Worm (Caenorhabditis elegans) whole organism, L3 larva: ENCODE results near the gene C49F8.14.

Source experiments
- aly-2 ChIP-seq: fragments of 150-350 bp; optimal IDR thresholded peaks from 2 replicates; lab custom pipeline; 2014; ENCODE audit warnings: missing biosample characterization, missing genetic modification characterization
- ama-1 ChIP-seq: fragments of 150-350 bp; optimal IDR thresholded peaks from 2 replicates; lab custom pipeline; 2018
- elt-2 ChIP-seq: sonication (generic microtip); optimal IDR thresholded peaks from 2 replicates; lab custom pipeline; 2016; ENCODE audit warnings: missing genetic modification reagents, mild to moderate bottlenecking, missing genetic modification characterization, missing compliant biosample characterization
- fkh-10 ChIP-seq: sonication (generic microtip); optimal IDR thresholded peaks from 2 replicates; lab custom pipeline; 2017; ENCODE audit warnings: missing biosample characterization, missing genetic modification reagents, missing genetic modification characterization
- lin-15B ChIP-seq: fragments of 150-350 bp; optimal IDR thresholded peaks from 2 replicates; lab custom pipeline; 2014; ENCODE audit warnings: missing biosample characterization, missing genetic modification characterization
- nhr-237 ChIP-seq: fragments of 150-350 bp; optimal IDR thresholded peaks from 2 replicates; lab custom pipeline; 2014; ENCODE audit warnings: missing biosample characterization, missing genetic modification characterization
- nhr-43 ChIP-seq: sonication (generic microtip); optimal IDR thresholded peaks from 2 replicates; lab custom pipeline; 2016; ENCODE audit warnings: mild to moderate bottlenecking, missing genetic modification characterization, missing compliant biosample characterization; ENCODE audit not compliant: poor library complexity, severe bottlenecking

DNA sequence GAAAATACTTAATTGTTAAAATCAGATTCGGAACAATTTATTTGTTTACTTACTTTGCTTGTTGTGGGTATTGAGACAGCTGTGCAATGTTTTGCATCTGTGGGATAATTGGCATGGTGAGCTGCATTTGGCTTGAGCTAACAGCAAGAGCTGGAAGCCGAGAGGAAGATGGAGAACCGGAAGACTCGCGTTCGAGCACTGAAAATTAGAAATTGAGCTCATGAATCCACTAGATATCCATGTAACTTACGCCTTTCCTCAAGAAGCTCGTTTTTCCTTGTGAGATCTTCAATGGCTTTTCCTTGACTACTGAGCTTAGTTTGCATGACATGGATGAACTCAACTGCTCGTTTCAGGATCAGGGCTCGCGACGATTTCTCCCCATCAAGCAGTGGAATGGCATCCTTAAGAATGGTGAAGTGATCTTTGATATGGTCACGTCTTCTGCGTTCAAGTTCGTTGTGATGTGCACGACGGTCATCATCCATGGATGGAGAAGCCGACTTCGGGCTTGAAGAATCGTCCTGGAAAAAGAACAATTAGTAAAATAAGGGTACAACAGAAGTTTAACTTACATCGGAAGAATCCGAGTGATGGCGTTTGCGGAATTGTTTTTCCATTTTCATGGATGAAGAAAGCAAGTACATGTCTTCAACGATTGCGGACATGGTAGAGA, 26.5 kb downstream of the C49F8.14 start:
- no peak for TF ChIP-seq nhr-237 (tag; lab: Kevin White, UChicago)
- no peak for TF ChIP-seq fkh-10 (GFP tag; lab: Kevin White, UChicago)
- no peak for TF ChIP-seq aly-2 (tag; lab: Kevin White, UChicago)
- no peak for TF ChIP-seq elt-2 (tag; lab: Kevin White, UChicago)
- peak; percentile 71 for TF ChIP-seq nhr-43 (tag; lab: Kevin White, UChicago)
- peak; percentile 78 for TF ChIP-seq ama-1 (lab: Kevin White, UChicago)
- no peak for TF ChIP-seq lin-15B (tag; lab: Kevin White, UChicago)
